Fruit fly (Drosophila melanogaster) whole organism, prepupa: Measurements from ENCODE around the gene CG7627.

Source experiments
- CG10669 ChIP-seq: fragments of 200-800 bp; sonication (Bioruptor generic); optimal IDR thresholded peaks from 3 replicates; lab custom pipeline; 2018; ENCODE audit warnings: missing biosample characterization, mild to moderate bottlenecking, missing genetic modification characterization, moderate library complexity
- CG16779 ChIP-seq: fragments of 200-800 bp; sonication (Bioruptor generic); optimal IDR thresholded peaks from 3 replicates; lab custom pipeline; 2017; ENCODE audit warnings: missing biosample characterization, mild to moderate bottlenecking, missing genetic modification characterization
- Eip75B ChIP-seq: fragments of 200-800 bp; sonication (Bioruptor generic); optimal IDR thresholded peaks from 3 replicates; lab custom pipeline; 2016; ENCODE audit warnings: missing biosample characterization, missing genetic modification characterization
- Hr4 ChIP-seq: fragments of 200-800 bp; sonication (Bioruptor generic); optimal IDR thresholded peaks from 3 replicates; lab custom pipeline; 2016; ENCODE audit warnings: missing biosample characterization, missing genetic modification characterization
- OdsH ChIP-seq: fragments of 200-800 bp; sonication (Bioruptor generic); optimal IDR thresholded peaks from 3 replicates; lab custom pipeline; 2016; ENCODE audit warnings: missing biosample characterization, missing genetic modification characterization

- TF ChIP-seq OdsH (GFP tag; lab: Kevin White, UChicago): peak; percentile 65
- peak; percentile 58 for TF ChIP-seq Eip75B (GFP tag; lab: Kevin White, UChicago)
- TF ChIP-seq Hr4 (GFP tag; lab: Kevin White, UChicago): peak; percentile 58
- TF ChIP-seq CG10669 (GFP tag; lab: Kevin White, UChicago): peak; percentile 58
- peak; percentile 7 for TF ChIP-seq CG16779 (tag; lab: Kevin White, UChicago)
These were observed at the start of gene CG7627 for dm6 chr2L:8362273-8362954.
